Worm (Caenorhabditis elegans) whole organism, early embryonic: ENCODE data around the gene Y54G11A.2.

Source experiments
- F13C5.2 ChIP-seq: sonication (generic microtip); optimal IDR thresholded peaks from 2 replicates; lab custom pipeline; 2017; ENCODE audit warnings: mild to moderate bottlenecking, missing genetic modification characterization, inconsistent platforms, missing compliant biosample characterization
- flt-1 ChIP-seq: fragments of 200-800 bp; sonication (Bioruptor generic); IDR thresholded peaks from 2 replicates; pipeline ENCODE4 v1.3.6; 2022; ENCODE audit warnings: missing genetic modification characterization, missing compliant biosample characterization
- tra-4 ChIP-seq: sonication (generic microtip); optimal IDR thresholded peaks from 2 replicates; lab custom pipeline; 2017; ENCODE audit warnings: missing genetic modification characterization, missing compliant biosample characterization

- TF ChIP-seq flt-1 (GFP tag; lab: Robert Waterston, UW) (no peak), F13C5.2 (tag; lab: Kevin White, UChicago) (no peak), tra-4 (tag; lab: Kevin White, UChicago) (no peak)
These were observed 17.7 kb downstream of the Y54G11A.2 start for ce11 chrII:14269839-14270238.
